Fruit fly (Drosophila melanogaster) whole organism, wandering third instar larva: ENCODE results near the gene Tmx3.

ENCODE experiments used
- Abd-B ChIP-seq: fragments of >200 bp; optimal IDR thresholded peaks from 2 replicates; lab custom pipeline; 2017; ENCODE audit warnings: missing biosample characterization, missing genetic modification characterization
- CG32264 ChIP-seq: fragments of 200-800 bp; sonication (Bioruptor generic); optimal IDR thresholded peaks from 2 replicates; lab custom pipeline; 2016; ENCODE audit warnings: missing biosample characterization, missing genetic modification characterization
- CG9705 ChIP-seq: fragments of 200-800 bp; sonication (Bioruptor generic); optimal IDR thresholded peaks from 2 replicates; lab custom pipeline; 2018; ENCODE audit warnings: missing biosample characterization, mild to moderate bottlenecking, missing genetic modification characterization
- CrebA ChIP-seq: fragments of 200-800 bp; sonication (Bioruptor generic); optimal IDR thresholded peaks from 2 replicates; lab custom pipeline; 2016; ENCODE audit warnings: missing biosample characterization, mild to moderate bottlenecking, missing genetic modification characterization, borderline replicate concordance
- Dfd ChIP-seq: fragments of >200 bp; optimal IDR thresholded peaks from 2 replicates; lab custom pipeline; 2017; ENCODE audit warnings: missing biosample characterization, missing genetic modification characterization
- Dif ChIP-seq: fragments of 200-275, 200-300 bp; sonication (Bioruptor generic); optimal IDR thresholded peaks from 2 replicates; lab custom pipeline; 2018; ENCODE audit warnings: missing biosample characterization, missing genetic modification characterization; ENCODE audit not compliant: partially characterized antibody
- GATAd ChIP-seq: sonication (Bioruptor generic); optimal IDR thresholded peaks from 2 replicates; lab custom pipeline; 2016; ENCODE audit warnings: missing biosample characterization, missing genetic modification characterization
- HLH106 ChIP-seq: fragments of 200-800 bp; optimal IDR thresholded peaks from 3 replicates; lab custom pipeline; 2019; ENCODE audit warnings: missing biosample characterization, mild to moderate bottlenecking, missing genetic modification characterization, moderate library complexity
- Hnf4 ChIP-seq: fragments of 200-800 bp; sonication (Bioruptor generic); optimal IDR thresholded peaks from 2 replicates; lab custom pipeline; 2016; ENCODE audit warnings: missing biosample characterization, mild to moderate bottlenecking, missing genetic modification characterization
- Hr78 ChIP-seq: fragments of >200 bp; optimal IDR thresholded peaks from 2 replicates; lab custom pipeline; 2017; ENCODE audit warnings: missing biosample characterization, missing genetic modification characterization
- Hr83 ChIP-seq: fragments of 200-300 bp; sonication (Bioruptor generic); optimal IDR thresholded peaks from 2 replicates; lab custom pipeline; 2016; ENCODE audit warnings: missing biosample characterization, mild to moderate bottlenecking, missing genetic modification characterization, moderate library complexity; ENCODE audit not compliant: poor library complexity, severe bottlenecking
- Jra ChIP-seq: sonication (Bioruptor generic); optimal IDR thresholded peaks from 2 replicates; lab custom pipeline; 2016; ENCODE audit warnings: missing biosample characterization, missing genetic modification characterization
- Mio ChIP-seq: sonication (Bioruptor generic); optimal IDR thresholded peaks from 2 replicates; lab custom pipeline; 2016; ENCODE audit warnings: missing biosample characterization, missing genetic modification characterization
- Myc ChIP-seq: fragments of >200 bp; optimal IDR thresholded peaks from 2 replicates; lab custom pipeline; 2017
- N ChIP-seq: fragments of >200 bp; optimal IDR thresholded peaks from 2 replicates; lab custom pipeline; 2018; ENCODE audit warnings: missing biosample characterization, missing external identifiers, missing genetic modification characterization
- OdsH ChIP-seq: fragments of 200-800 bp; sonication (Bioruptor generic); optimal IDR thresholded peaks from 2 replicates; lab custom pipeline; 2016; ENCODE audit warnings: missing biosample characterization, mild to moderate bottlenecking, missing genetic modification characterization
- Rel ChIP-seq, 2 experiments: fragments of 200-800 bp; sonication (Bioruptor generic) in 1 of 2; optimal IDR thresholded peaks; 2 replicates in 1 of 2; 3 replicates in 1 of 2; lab custom pipeline; 2016 to 2019; ENCODE audit warnings: mild to moderate bottlenecking in 2 of 2, missing biosample characterization in 2 of 2, missing genetic modification characterization in 2 of 2, moderate library complexity in 1 of 2
- Sp1 ChIP-seq: fragments of 200-800 bp; sonication (Bioruptor generic); optimal IDR thresholded peaks from 3 replicates; lab custom pipeline; 2019; ENCODE audit warnings: missing biosample characterization, mild to moderate bottlenecking, missing genetic modification characterization, moderate library complexity
- Vsx2 ChIP-seq: fragments of 200-300, 225-300 bp; sonication (Bioruptor generic); optimal IDR thresholded peaks from 2 replicates; lab custom pipeline; 2018; ENCODE audit warnings: missing biosample characterization, missing genetic modification characterization; ENCODE audit not compliant: partially characterized antibody
- br ChIP-seq: fragments of 200-800 bp; sonication (Bioruptor generic); optimal IDR thresholded peaks from 2 replicates; lab custom pipeline; 2016; ENCODE audit warnings: missing biosample characterization, missing genetic modification characterization
- brk ChIP-seq: fragments of 200-800 bp; sonication (Bioruptor generic); optimal IDR thresholded peaks from 2 replicates; lab custom pipeline; 2016; ENCODE audit warnings: missing biosample characterization, mild to moderate bottlenecking, missing genetic modification characterization
- dl ChIP-seq, 2 experiments: fragments of 175-275, 200-275 bp in 1 of 2; fragments of 200-275 bp in 1 of 2; sonication (Bioruptor generic); optimal IDR thresholded peaks; lab custom pipeline; 2018; ENCODE audit warnings: mild to moderate bottlenecking in 2 of 2, missing biosample characterization in 2 of 2, missing genetic modification characterization in 2 of 2, moderate library complexity in 2 of 2; ENCODE audit not compliant: partially characterized antibody in 2 of 2, insufficient read depth in 1 of 2
- dmrt93B ChIP-seq: fragments of 200-800 bp; sonication (Bioruptor generic); optimal IDR thresholded peaks from 2 replicates; lab custom pipeline; 2018; ENCODE audit warnings: missing biosample characterization, mild to moderate bottlenecking, missing genetic modification characterization
- dsf ChIP-seq: sonication (Bioruptor generic); optimal IDR thresholded peaks from 2 replicates; lab custom pipeline; 2016; ENCODE audit warnings: missing biosample characterization, missing genetic modification characterization, borderline replicate concordance
- ey ChIP-seq: fragments of 200-800 bp; sonication (Bioruptor generic); optimal IDR thresholded peaks from 2 replicates; lab custom pipeline; 2016; ENCODE audit warnings: missing biosample characterization, missing genetic modification characterization
- foxo ChIP-seq, 2 experiments: fragments of 200-800 bp; sonication (Bioruptor generic); optimal IDR thresholded peaks; 2 replicates in 1 of 2; 3 replicates in 1 of 2; lab custom pipeline; 2016 to 2017; ENCODE audit warnings: missing biosample characterization in 2 of 2, missing genetic modification characterization in 2 of 2
- fru ChIP-seq: fragments of 200-800 bp; sonication (Bioruptor generic); optimal IDR thresholded peaks from 3 replicates; lab custom pipeline; 2016; ENCODE audit warnings: missing biosample characterization, mild to moderate bottlenecking, missing genetic modification characterization
- h ChIP-seq: fragments of 200-800 bp; sonication (Bioruptor generic); optimal IDR thresholded peaks from 3 replicates; lab custom pipeline; 2016; ENCODE audit warnings: missing biosample characterization, mild to moderate bottlenecking, missing genetic modification characterization
- jim ChIP-seq: fragments of 175-275, 200-325 bp; sonication (Bioruptor generic); optimal IDR thresholded peaks from 2 replicates; lab custom pipeline; 2016; ENCODE audit warnings: missing biosample characterization, mild to moderate bottlenecking, missing genetic modification characterization
- lola ChIP-seq: fragments of >200 bp; optimal IDR thresholded peaks from 2 replicates; lab custom pipeline; 2017; ENCODE audit warnings: missing biosample characterization, missing genetic modification characterization
- pan ChIP-seq: fragments of >200 bp; optimal IDR thresholded peaks from 2 replicates; lab custom pipeline; 2017
- psq ChIP-seq: fragments of 200-800 bp; sonication (Bioruptor generic); optimal IDR thresholded peaks from 3 replicates; lab custom pipeline; 2017; ENCODE audit warnings: missing biosample characterization, mild to moderate bottlenecking, missing genetic modification characterization, moderate library complexity
- rgr ChIP-seq: fragments of 200-800 bp; sonication (Bioruptor generic); optimal IDR thresholded peaks from 3 replicates; lab custom pipeline; 2016; ENCODE audit warnings: missing biosample characterization, mild to moderate bottlenecking, missing genetic modification characterization
- sage ChIP-seq: fragments of 200-800 bp; sonication (Bioruptor generic); optimal IDR thresholded peaks from 2 replicates; lab custom pipeline; 2016; ENCODE audit warnings: missing biosample characterization, mild to moderate bottlenecking, missing genetic modification characterization
- sv ChIP-seq: fragments of 200-800 bp; sonication (Bioruptor generic); optimal IDR thresholded peaks from 3 replicates; lab custom pipeline; 2016; ENCODE audit warnings: missing biosample characterization, missing genetic modification characterization
- tai ChIP-seq: sonication (Bioruptor generic); optimal IDR thresholded peaks from 2 replicates; lab custom pipeline; 2016; ENCODE audit warnings: missing biosample characterization, missing genetic modification characterization
- usp ChIP-seq: fragments of >200 bp; optimal IDR thresholded peaks from 2 replicates; lab custom pipeline; 2017; ENCODE audit warnings: missing biosample characterization, missing genetic modification characterization
- woc ChIP-seq: sonication (Bioruptor generic); optimal IDR thresholded peaks from 2 replicates; lab custom pipeline; 2016; ENCODE audit warnings: missing biosample characterization, mild to moderate bottlenecking, missing genetic modification characterization

Gene Tmx3

dm6 chr3L:16182633-16183462, 46.1 kb upstream of the Tmx3 start:
- no peak for TF ChIP-seq Myc (lab: Kevin White, UChicago)
- TF ChIP-seq dmrt93B (GFP tag; lab: Kevin White, UChicago): peak; percentile 17
- peak; percentile 32 for TF ChIP-seq tai
- peak; percentile 9 for TF ChIP-seq Vsx2 (GFP tag; lab: Kevin White, UChicago)
- TF ChIP-seq HLH106 (tag; lab: Kevin White, UChicago): peak; percentile 62
- peak; percentile 33 for TF ChIP-seq brk (GFP tag; lab: Kevin White, UChicago)
- peak; percentile 25 for TF ChIP-seq CG9705
- no peak for TF ChIP-seq dl (GFP tag; optimal IDR thresholded peaks at IDR 0.05; lab: Kevin White, UChicago; ENCODE audit: insufficient read depth in 1 of 2, partially characterized antibody in 2 of 2)
- no peak for TF ChIP-seq Hr83 (GFP tag; lab: Kevin White, UChicago)
- no peak for TF ChIP-seq dsf
- no peak for TF ChIP-seq sv (GFP tag; lab: Kevin White, UChicago)
- no peak for TF ChIP-seq Jra (GFP tag; lab: Kevin White, UChicago)
- peak; percentile 3 for TF ChIP-seq Rel (GFP tag; optimal IDR thresholded peaks at IDR 0.05; lab: Kevin White, UChicago)
- no peak for TF ChIP-seq Rel (tag; optimal IDR thresholded peaks at IDR 0.05; lab: Kevin White, UChicago)
- TF ChIP-seq Sp1 (GFP tag; lab: Kevin White, UChicago): peak; percentile 56
- TF ChIP-seq Hnf4 (GFP tag; lab: Kevin White, UChicago): peak; percentile 24
- no peak for TF ChIP-seq N (GFP tag; lab: Kevin White, UChicago)
- TF ChIP-seq h: peak; percentile 64
- no peak for TF ChIP-seq pan (lab: Kevin White, UChicago)
- peak; percentile 55 for TF ChIP-seq psq
- no peak for TF ChIP-seq br (GFP tag; lab: Kevin White, UChicago)
- no peak for TF ChIP-seq GATAd (GFP tag; lab: Kevin White, UChicago)
- peak in 1 of 2 experiments; percentile 60 for TF ChIP-seq foxo (GFP tag; optimal IDR thresholded peaks at IDR 0.05; lab: Kevin White, UChicago)
- TF ChIP-seq Hr78 (GFP tag; lab: Kevin White, UChicago): no peak
- TF ChIP-seq Mio (GFP tag; lab: Kevin White, UChicago): no peak
- TF ChIP-seq usp (GFP tag; lab: Kevin White, UChicago): no peak
- no peak for TF ChIP-seq CrebA
- TF ChIP-seq jim (GFP tag; lab: Kevin White, UChicago): no peak
- no peak for TF ChIP-seq lola (GFP tag; lab: Kevin White, UChicago)
- TF ChIP-seq CG32264 (GFP tag; lab: Kevin White, UChicago): no peak
- TF ChIP-seq Abd-B: no peak
- TF ChIP-seq Dfd: peak; percentile 52
- peak; percentile 58 for TF ChIP-seq fru (GFP tag; lab: Kevin White, UChicago)
- peak; percentile 56 for TF ChIP-seq rgr (GFP tag; lab: Kevin White, UChicago)
- peak; percentile 39 for TF ChIP-seq woc (GFP tag; lab: Kevin White, UChicago)
- peak; percentile 41 for TF ChIP-seq OdsH (GFP tag; lab: Kevin White, UChicago)
- TF ChIP-seq Dif: no peak
- peak; percentile 20 for TF ChIP-seq sage (GFP tag; lab: Kevin White, UChicago)
- TF ChIP-seq ey (GFP tag; lab: Kevin White, UChicago): peak; percentile 58

dm6 chr3L:16183493-16183892, 45.4 kb upstream of the Tmx3 start:
- TF ChIP-seq Rel (GFP tag; optimal IDR thresholded peaks at IDR 0.05; lab: Kevin White, UChicago): no peak
- TF ChIP-seq Rel (tag; optimal IDR thresholded peaks at IDR 0.05; lab: Kevin White, UChicago): no peak
- no peak for TF ChIP-seq Dif
- TF ChIP-seq dl (GFP tag; optimal IDR thresholded peaks at IDR 0.05; lab: Kevin White, UChicago; ENCODE audit: insufficient read depth in 1 of 2, partially characterized antibody in 2 of 2): no peak
- no peak for TF ChIP-seq ey (GFP tag; lab: Kevin White, UChicago)
- TF ChIP-seq dmrt93B (GFP tag; lab: Kevin White, UChicago): no peak
- TF ChIP-seq Myc (lab: Kevin White, UChicago): no peak
- TF ChIP-seq fru (GFP tag; lab: Kevin White, UChicago): no peak
- TF ChIP-seq usp (GFP tag; lab: Kevin White, UChicago): no peak
- TF ChIP-seq jim (GFP tag; lab: Kevin White, UChicago): no peak
- no peak for TF ChIP-seq sage (GFP tag; lab: Kevin White, UChicago)
- TF ChIP-seq Hr83 (GFP tag; lab: Kevin White, UChicago): no peak
- no peak for TF ChIP-seq woc (GFP tag; lab: Kevin White, UChicago)
- no peak for TF ChIP-seq sv (GFP tag; lab: Kevin White, UChicago)
- no peak for TF ChIP-seq OdsH (GFP tag; lab: Kevin White, UChicago)
- no peak for TF ChIP-seq CrebA
- no peak for TF ChIP-seq Jra (GFP tag; lab: Kevin White, UChicago)
- no peak for TF ChIP-seq psq
